Worm (Caenorhabditis elegans): ENCODE measurements around the gene T06E8.8.

- TF ChIP-seq flt-1 (GFP tag; IDR thresholded peaks at IDR 0.05) (no peak), cog-1 (tag; optimal IDR thresholded peaks at IDR 0.05) (no peak), tab-1 (GFP tag; IDR thresholded peaks at IDR 0.05) (no peak)
Measured at ce11 chrV:10023062-10023536, 20.4 kb upstream of the T06E8.8 start.

Measured in whole organism, midembryonic.